Worm (Caenorhabditis elegans): Measurements from ENCODE around the gene W06A7.4.

- TF ChIP-seq pha-4 (tag; optimal IDR thresholded peaks at IDR 0.05): no peak
- TF ChIP-seq ceh-9 (tag; optimal IDR thresholded peaks at IDR 0.05): no peak
- TF ChIP-seq lim-6 (tag; optimal IDR thresholded peaks at IDR 0.05): no peak
- no peak for TF ChIP-seq elt-2 (tag; optimal IDR thresholded peaks at IDR 0.05)
- TF ChIP-seq ceh-22 (tag; optimal IDR thresholded peaks at IDR 0.05): no peak
Measured at ce11 chrV:14793043-14793442, 31.2 kb upstream of the W06A7.4 start.
